Fruit fly (Drosophila melanogaster) whole organism, embryonic: ENCODE results near the gene CG16985.

Experiments
- B-H2 ChIP-seq: fragments of 200-800 bp; sonication (Bioruptor generic); optimal IDR thresholded peaks from 2 replicates; lab custom pipeline; 2018; ENCODE audit warnings: missing biosample characterization, mild to moderate bottlenecking, missing genetic modification characterization
- CG10209 ChIP-seq: fragments of 200-800 bp; sonication (Bioruptor generic); optimal IDR thresholded peaks from 3 replicates; lab custom pipeline; 2017; ENCODE audit warnings: missing biosample characterization, mild to moderate bottlenecking, missing genetic modification characterization, missing genetic modification reagents
- CG10321 ChIP-seq: fragments of 200-800 bp; sonication (Bioruptor generic); IDR thresholded peaks from 2 replicates; pipeline ENCODE4 v1.3.6; 2022; ENCODE audit warnings: missing biosample characterization, missing genetic modification characterization
- CG11504 ChIP-seq: fragments of 200-800 bp; sonication (Bioruptor generic); optimal IDR thresholded peaks from 3 replicates; lab custom pipeline; 2019; ENCODE audit warnings: missing biosample characterization, mild to moderate bottlenecking, missing genetic modification characterization, moderate library complexity
- CG13123 ChIP-seq: fragments of 200-800 bp; sonication (Bioruptor generic); optimal IDR thresholded peaks from 2 replicates; lab custom pipeline; 2016; ENCODE audit warnings: missing biosample characterization, missing genetic modification characterization
- CG13775 ChIP-seq: fragments of 200-800 bp; sonication (Bioruptor generic); optimal IDR thresholded peaks from 3 replicates; lab custom pipeline; 2017; ENCODE audit warnings: missing biosample characterization, mild to moderate bottlenecking, missing genetic modification characterization
- CG1602 ChIP-seq: fragments of 200-800 bp; sonication (Bioruptor generic); optimal IDR thresholded peaks from 3 replicates; lab custom pipeline; 2016; ENCODE audit warnings: missing biosample characterization, missing genetic modification characterization
- CG17829 ChIP-seq: fragments of 200-800 bp; optimal IDR thresholded peaks from 2 replicates; lab custom pipeline; 2019; ENCODE audit warnings: missing biosample characterization, mild to moderate bottlenecking, missing genetic modification characterization, moderate library complexity
- CG2199 ChIP-seq: fragments of 200-800 bp; sonication (Bioruptor generic); IDR thresholded peaks from 3 replicates; pipeline ENCODE4 v1.3.6; 2022; ENCODE audit warnings: missing biosample characterization, missing genetic modification characterization
- CG30403 ChIP-seq: fragments of 200-800 bp; sonication (Bioruptor generic); optimal IDR thresholded peaks from 3 replicates; lab custom pipeline; 2016; ENCODE audit warnings: missing biosample characterization, missing genetic modification characterization
- CG32767 ChIP-seq: fragments of 200-800 bp; sonication (Bioruptor generic); IDR thresholded peaks from 2 replicates; pipeline ENCODE4 v1.3.6; 2022; ENCODE audit warnings: missing biosample characterization, missing genetic modification characterization
- CG32772 ChIP-seq: fragments of 200-800 bp; sonication (Bioruptor generic); IDR thresholded peaks from 2 replicates; pipeline ENCODE4 v1.3.6; 2022; ENCODE audit warnings: missing biosample characterization, missing genetic modification characterization
- CG5180 ChIP-seq: fragments of 200-800 bp; sonication (Bioruptor generic); optimal IDR thresholded peaks from 3 replicates; lab custom pipeline; 2017; ENCODE audit warnings: missing biosample characterization, missing genetic modification characterization, mild to moderate bottlenecking, moderate library complexity, missing genetic modification reagents
- CG6254 ChIP-seq: fragments of 200-800 bp; sonication (Bioruptor generic); optimal IDR thresholded peaks from 3 replicates; lab custom pipeline; 2017; ENCODE audit warnings: mild to moderate bottlenecking, missing biosample characterization, missing genetic modification reagents, missing genetic modification characterization
- CG6272 ChIP-seq: fragments of 200-800 bp; sonication (Bioruptor generic); IDR thresholded peaks from 2 replicates; pipeline ENCODE4 v1.3.6; 2022; ENCODE audit warnings: missing biosample characterization, missing genetic modification characterization
- CG6854 ChIP-seq: fragments of 200-800 bp; sonication (Bioruptor generic); optimal IDR thresholded peaks from 3 replicates; lab custom pipeline; 2017; ENCODE audit warnings: missing biosample characterization, mild to moderate bottlenecking, missing genetic modification characterization
- CG9876 ChIP-seq: fragments of 200-800 bp; sonication (Bioruptor generic); optimal IDR thresholded peaks from 2 replicates; lab custom pipeline; 2016; ENCODE audit warnings: missing biosample characterization, missing genetic modification characterization
- CoRest ChIP-seq: fragments of 200-800 bp; sonication (Bioruptor generic); optimal IDR thresholded peaks from 3 replicates; lab custom pipeline; 2018; ENCODE audit warnings: missing biosample characterization, mild to moderate bottlenecking, missing genetic modification characterization, moderate library complexity
- CrebB ChIP-seq: fragments of 200-800 bp; sonication (Bioruptor generic); optimal IDR thresholded peaks from 3 replicates; lab custom pipeline; 2018; ENCODE audit warnings: missing biosample characterization, mild to moderate bottlenecking, missing genetic modification characterization
- Dll ChIP-seq: fragments of 200-800 bp; sonication (Bioruptor generic); IDR thresholded peaks from 4 replicates; pipeline ENCODE4 v1.3.6; 2022; ENCODE audit warnings: missing biosample characterization, missing genetic modification characterization; ENCODE audit not compliant: partially characterized antibody
- E2f2 ChIP-seq: fragments of 200-800 bp; sonication (Bioruptor generic); IDR thresholded peaks from 2 replicates; pipeline ENCODE4 v1.3.6; 2022; ENCODE audit warnings: missing biosample characterization, missing genetic modification characterization
- Ets65A ChIP-seq: fragments of 200-800 bp; sonication (Bioruptor generic); peaks from one replicate; lab custom pipeline; 2016; ENCODE audit warnings: missing biosample characterization, missing genetic modification characterization
- Gsc ChIP-seq: fragments of 200-800 bp; sonication (Bioruptor generic); IDR thresholded peaks from 2 replicates; pipeline ENCODE4 v1.3.6; 2022; ENCODE audit warnings: missing biosample characterization, missing genetic modification characterization
- Jarid2 ChIP-seq: fragments of 200-800 bp; sonication (Bioruptor generic); optimal IDR thresholded peaks from 3 replicates; lab custom pipeline; 2017; ENCODE audit warnings: mild to moderate bottlenecking, missing biosample characterization, missing genetic modification reagents, missing genetic modification characterization
- NK7.1 ChIP-seq: fragments of 200-800 bp; sonication (Bioruptor generic); optimal IDR thresholded peaks from 3 replicates; lab custom pipeline; 2016; ENCODE audit warnings: missing biosample characterization, missing genetic modification characterization
- Oli ChIP-seq: fragments of 200-800 bp; sonication (Bioruptor generic); optimal IDR thresholded peaks from 2 replicates; lab custom pipeline; 2018; ENCODE audit warnings: missing biosample characterization, mild to moderate bottlenecking, missing genetic modification characterization, moderate library complexity
- Scr ChIP-seq: fragments of 200-800 bp; sonication (Bioruptor generic); IDR thresholded peaks from 2 replicates; pipeline ENCODE4 v1.3.6; 2022; ENCODE audit warnings: missing biosample characterization, missing genetic modification characterization; ENCODE audit not compliant: partially characterized antibody
- Six4 ChIP-seq: fragments of 200-800 bp; sonication (Bioruptor generic); optimal IDR thresholded peaks from 2 replicates; lab custom pipeline; 2016; ENCODE audit warnings: missing biosample characterization, missing genetic modification characterization
- Stat92E ChIP-seq, 3 experiments: fragments of >200 bp in 2 of 3; fragments of 200-800 bp in 1 of 3; sonication (Bioruptor generic) in 1 of 3; optimal IDR thresholded peaks; 2 replicates each; lab custom pipeline; 2017 to 2019; ENCODE audit warnings: missing biosample characterization in 3 of 3, missing genetic modification characterization in 3 of 3, mild to moderate bottlenecking in 1 of 3, moderate library complexity in 1 of 3
- Xrp1 ChIP-seq: fragments of 200-800 bp; sonication (Bioruptor generic); IDR thresholded peaks from 2 replicates; pipeline ENCODE4 v1.3.6; 2022; ENCODE audit warnings: missing biosample characterization, missing genetic modification characterization
- eyg ChIP-seq: fragments of 200-800 bp; sonication (Bioruptor generic); optimal IDR thresholded peaks from 3 replicates; lab custom pipeline; 2016; ENCODE audit warnings: missing biosample characterization, missing genetic modification characterization
- gsb-n ChIP-seq: fragments of 200-800 bp; sonication (Bioruptor generic); optimal IDR thresholded peaks from 3 replicates; lab custom pipeline; 2018; ENCODE audit warnings: missing biosample characterization, mild to moderate bottlenecking, missing genetic modification characterization
- jigr1 ChIP-seq: fragments of 200-800 bp; sonication (Bioruptor generic); IDR thresholded peaks from 3 replicates; pipeline ENCODE4 v1.3.6; 2022; ENCODE audit warnings: missing biosample characterization, missing genetic modification characterization
- kay ChIP-seq: fragments of 200-800 bp; sonication (Bioruptor generic); optimal IDR thresholded peaks from 2 replicates; lab custom pipeline; 2016; ENCODE audit warnings: missing biosample characterization, missing genetic modification characterization
- pfk ChIP-seq: fragments of 200-800 bp; sonication (Bioruptor generic); optimal IDR thresholded peaks from 2 replicates; lab custom pipeline; 2018; ENCODE audit warnings: missing biosample characterization, mild to moderate bottlenecking, missing genetic modification characterization, moderate library complexity
- pho ChIP-seq: fragments of 200-800 bp; sonication (Bioruptor generic); optimal IDR thresholded peaks from 2 replicates; lab custom pipeline; 2016; ENCODE audit warnings: missing biosample characterization, missing genetic modification characterization
- pita ChIP-seq: fragments of 200-800 bp; sonication (Bioruptor generic); optimal IDR thresholded peaks from 2 replicates; lab custom pipeline; 2017; ENCODE audit warnings: missing biosample characterization, mild to moderate bottlenecking, missing genetic modification characterization
- run ChIP-seq: fragments of 200-800 bp; sonication (Bioruptor generic); optimal IDR thresholded peaks from 3 replicates; lab custom pipeline; 2018; ENCODE audit warnings: missing biosample characterization, mild to moderate bottlenecking, missing genetic modification characterization
- sc ChIP-seq, 3 experiments: fragments of >200 bp in 2 of 3; fragments of 200-800 bp in 1 of 3; sonication (Bioruptor generic) in 1 of 3; optimal IDR thresholded peaks; 2 replicates in 2 of 3; 3 replicates in 1 of 3; lab custom pipeline; 2017; ENCODE audit warnings: mild to moderate bottlenecking in 1 of 3, missing biosample characterization in 1 of 3, missing genetic modification characterization in 1 of 3, missing genetic modification reagents in 1 of 3
- scrt ChIP-seq: fragments of 200-800 bp; sonication (Bioruptor generic); optimal IDR thresholded peaks from 2 replicates; lab custom pipeline; 2018; ENCODE audit warnings: missing biosample characterization, mild to moderate bottlenecking, missing genetic modification characterization, moderate library complexity
- sd ChIP-seq: fragments of 200-800 bp; sonication (Bioruptor generic); optimal IDR thresholded peaks from 3 replicates; lab custom pipeline; 2018; ENCODE audit warnings: missing biosample characterization, mild to moderate bottlenecking, missing genetic modification characterization, moderate library complexity
- slp2 ChIP-seq: fragments of 200-800 bp; sonication (Bioruptor generic); optimal IDR thresholded peaks from 2 replicates; lab custom pipeline; 2016; ENCODE audit warnings: missing biosample characterization, missing genetic modification characterization
- sna ChIP-seq: fragments of 200-800 bp; sonication (Bioruptor generic); IDR thresholded peaks from 2 replicates; pipeline ENCODE4 v1.3.6; 2022; ENCODE audit warnings: missing biosample characterization, missing genetic modification characterization; ENCODE audit not compliant: partially characterized antibody
- ssp ChIP-seq: fragments of 200-800 bp; sonication (Bioruptor generic); IDR thresholded peaks from 2 replicates; pipeline ENCODE4 v1.3.6; 2022; ENCODE audit warnings: missing biosample characterization, missing genetic modification characterization
- tap ChIP-seq: fragments of 200-800 bp; optimal IDR thresholded peaks from 3 replicates; lab custom pipeline; 2019; ENCODE audit warnings: missing biosample characterization, mild to moderate bottlenecking, missing genetic modification characterization, moderate library complexity
- unc-4 ChIP-seq: fragments of 200-800 bp; sonication (Bioruptor generic); IDR thresholded peaks from 2 replicates; pipeline ENCODE4 v1.3.6; 2022; ENCODE audit warnings: missing biosample characterization, missing genetic modification characterization; ENCODE audit not compliant: partially characterized antibody
- vnd ChIP-seq: fragments of 200-800 bp; sonication (Bioruptor generic); IDR thresholded peaks from 3 replicates; pipeline ENCODE4 v1.3.6; 2022; ENCODE audit warnings: missing biosample characterization, missing genetic modification characterization; ENCODE audit not compliant: partially characterized antibody

Gene CG16985

dm6 chr3L:2586804-2587561, 12.1 kb upstream of the CG16985 start, which contains the start of gene RpL8 (continued):
- TF ChIP-seq CG32767 (0 out of 2 replicates have a peak, but pooled peaks have one; percentile 61), CoRest (peak; percentile 68), CG32772 (GFP tag; lab: Robert Waterston, UW) (peak; percentile 74; the same call in 1 of the 2 replicates), sna (GFP tag; lab: Robert Waterston, UW) (0 out of 2 replicates have a peak, but pooled peaks have one; percentile 21), E2f2 (peak; percentile 47), CG1602 (GFP tag; lab: Kevin White, UChicago) (peak; percentile 45), CrebB (tag; lab: Kevin White, UChicago) (peak; percentile 86), vnd (GFP tag; lab: Robert Waterston, UW) (peak; percentile 49; the same call in 2 of the 3 replicates), Xrp1 (peak; percentile 46), Oli (peak; percentile 60), CG30403 (GFP tag; lab: Kevin White, UChicago) (peak; percentile 68), Stat92E (GFP tag; optimal IDR thresholded peaks at IDR 0.05; lab: Kevin White, UChicago) (peak in 1 of 3 experiments; percentile 73), CG10209 (GFP tag; lab: Kevin White, UChicago) (peak; percentile 86), CG13775 (GFP tag; lab: Kevin White, UChicago) (peak; percentile 90), CG5180 (GFP tag; lab: Kevin White, UChicago) (peak; percentile 75), CG6854 (GFP tag; lab: Kevin White, UChicago) (peak; percentile 90), CG6254 (GFP tag; lab: Kevin White, UChicago) (peak; percentile 85), Gsc (GFP tag; lab: Robert Waterston, UW) (no peak), Six4 (GFP tag; lab: Kevin White, UChicago) (peak; percentile 49), jigr1 (GFP tag; lab: Robert Waterston, UW) (0 out of 3 replicates have a peak, but pooled peaks have one; percentile 33), CG17829 (tag; lab: Kevin White, UChicago) (peak; percentile 46), CG10321 (GFP tag; lab: Robert Waterston, UW) (peak; percentile 63), CG2199 (GFP tag; lab: Robert Waterston, UW) (no peak), scrt (GFP tag; lab: Kevin White, UChicago) (peak; percentile 83), CG6272 (peak; percentile 64), Scr (GFP tag; lab: Robert Waterston, UW) (peak; percentile 66), CG11504 (tag; lab: Kevin White, UChicago) (peak; percentile 65), run (tag; lab: Kevin White, UChicago) (peak; percentile 30), sc (optimal IDR thresholded peaks at IDR 0.05; lab: Kevin White, UChicago) (no peak), sc (GFP tag; optimal IDR thresholded peaks at IDR 0.05; lab: Kevin White, UChicago) (peak; percentile 62), pfk (peak; percentile 81), CG9876 (peak; percentile 80), slp2 (GFP tag; lab: Kevin White, UChicago) (peak; percentile 79), pho (GFP tag; lab: Kevin White, UChicago) (peak; percentile 77), pita (no peak), sd (tag; lab: Kevin White, UChicago) (peak; percentile 30), gsb-n (tag; lab: Kevin White, UChicago) (peak; percentile 75), Ets65A (GFP tag; lab: Kevin White, UChicago) (peak; percentile 99), tap (peak; percentile 25), NK7.1 (peak; percentile 85), kay (GFP tag; lab: Kevin White, UChicago) (no peak), unc-4 (peak; percentile 53), ssp (GFP tag; lab: Robert Waterston, UW) (peak; percentile 94), Dll (GFP tag; lab: Robert Waterston, UW) (peak; percentile 59; the same call in 1 of the 4 replicates), B-H2 (GFP tag; lab: Kevin White, UChicago) (peak; percentile 92), eyg (GFP tag; lab: Kevin White, UChicago) (peak; percentile 79), CG13123 (GFP tag; lab: Kevin White, UChicago) (peak; percentile 33), Jarid2 (GFP tag; lab: Kevin White, UChicago) (peak; percentile 65)
